Fruit fly (Drosophila melanogaster) whole organism, embryonic: ENCODE data around the gene Cyp4ac2.

Experiments used
- CG12391 ChIP-seq: fragments of 200-800 bp; sonication (Bioruptor generic); optimal IDR thresholded peaks from 3 replicates; lab custom pipeline; 2018; ENCODE audit warnings: missing biosample characterization, mild to moderate bottlenecking, missing genetic modification characterization, moderate library complexity
- CG14441 ChIP-seq: fragments of 200-800 bp; sonication (Bioruptor generic); IDR thresholded peaks from 2 replicates; pipeline ENCODE4 v1.3.6; 2022; ENCODE audit warnings: missing biosample characterization, missing genetic modification characterization
- CG15514 ChIP-seq: fragments of 200-800 bp; sonication (Bioruptor generic); optimal IDR thresholded peaks from 3 replicates; lab custom pipeline; 2017; ENCODE audit warnings: missing biosample characterization, missing genetic modification characterization, mild to moderate bottlenecking, moderate library complexity, missing genetic modification reagents
- CG1647 ChIP-seq: fragments of 200-800 bp; sonication (Bioruptor generic); optimal IDR thresholded peaks from 3 replicates; lab custom pipeline; 2016; ENCODE audit warnings: missing biosample characterization, missing genetic modification characterization
- CG17359 ChIP-seq: fragments of 200-800 bp; sonication (Bioruptor generic); optimal IDR thresholded peaks from 3 replicates; lab custom pipeline; 2018; ENCODE audit warnings: missing biosample characterization, mild to moderate bottlenecking, missing genetic modification characterization, moderate library complexity
- CG17802 ChIP-seq: fragments of 200-800 bp; sonication (Bioruptor generic); optimal IDR thresholded peaks from 2 replicates; lab custom pipeline; 2018; ENCODE audit warnings: missing biosample characterization, mild to moderate bottlenecking, missing genetic modification characterization, moderate library complexity
- CG18599 ChIP-seq: fragments of 200-800 bp; sonication (Bioruptor generic); optimal IDR thresholded peaks from 3 replicates; lab custom pipeline; 2017; ENCODE audit warnings: missing biosample characterization, missing genetic modification characterization, mild to moderate bottlenecking, moderate library complexity, missing genetic modification reagents
- CG2120 ChIP-seq: fragments of 200-800 bp; sonication (Bioruptor generic); optimal IDR thresholded peaks from 3 replicates; lab custom pipeline; 2016; ENCODE audit warnings: missing biosample characterization, missing genetic modification characterization
- CG2712 ChIP-seq: fragments of 200-800 bp; optimal IDR thresholded peaks from 3 replicates; lab custom pipeline; 2019; ENCODE audit warnings: missing biosample characterization, mild to moderate bottlenecking, missing genetic modification characterization, moderate library complexity
- CG31441 ChIP-seq: fragments of 200-800 bp; sonication (Bioruptor generic); IDR thresholded peaks from 2 replicates; pipeline ENCODE4 v1.3.6; 2022; ENCODE audit warnings: missing biosample characterization, missing genetic modification characterization
- CG34422 ChIP-seq: fragments of 200-800 bp; sonication (Bioruptor generic); IDR thresholded peaks from 3 replicates; pipeline ENCODE4 v1.3.6; 2022; ENCODE audit warnings: missing biosample characterization, missing genetic modification characterization
- CG4424 ChIP-seq: fragments of 200-800 bp; sonication (Bioruptor generic); optimal IDR thresholded peaks from 3 replicates; lab custom pipeline; 2016; ENCODE audit warnings: missing biosample characterization, missing genetic modification characterization
- CG7839 ChIP-seq: fragments of 200-800 bp; sonication (Bioruptor generic); optimal IDR thresholded peaks from 3 replicates; lab custom pipeline; 2018; ENCODE audit warnings: missing biosample characterization, mild to moderate bottlenecking, missing genetic modification characterization, moderate library complexity
- CG7928 ChIP-seq: fragments of 200-800 bp; sonication (Bioruptor generic); optimal IDR thresholded peaks from 2 replicates; lab custom pipeline; 2017; ENCODE audit warnings: missing biosample characterization, mild to moderate bottlenecking, missing genetic modification characterization
- CoRest ChIP-seq: fragments of 200-800 bp; sonication (Bioruptor generic); optimal IDR thresholded peaks from 3 replicates; lab custom pipeline; 2018; ENCODE audit warnings: missing biosample characterization, mild to moderate bottlenecking, missing genetic modification characterization, moderate library complexity
- Deaf1 ChIP-seq: fragments of 200-800 bp; optimal IDR thresholded peaks from 3 replicates; lab custom pipeline; 2019; ENCODE audit warnings: missing biosample characterization, mild to moderate bottlenecking, missing genetic modification characterization, moderate library complexity
- Fer1 ChIP-seq: fragments of 200-800 bp; sonication (Bioruptor generic); optimal IDR thresholded peaks from 2 replicates; lab custom pipeline; 2017; ENCODE audit warnings: missing biosample characterization, mild to moderate bottlenecking, missing genetic modification characterization
- GATAe ChIP-seq: fragments of 200-800 bp; sonication (Bioruptor generic); conservative IDR thresholded peaks from 2 replicates; pipeline ENCODE4 v1.3.6; 2022; ENCODE audit warnings: missing biosample characterization, missing genetic modification characterization
- Hmr ChIP-seq: fragments of 200-800 bp; sonication (Bioruptor generic); optimal IDR thresholded peaks from 3 replicates; lab custom pipeline; 2017; ENCODE audit warnings: mild to moderate bottlenecking, missing biosample characterization, missing genetic modification reagents, missing genetic modification characterization
- Hr51 ChIP-seq, 2 experiments: fragments of 200-800 bp; sonication (Bioruptor generic); optimal IDR thresholded peaks; 2 replicates in 1 of 2; 3 replicates in 1 of 2; lab custom pipeline; 2016 to 2018; ENCODE audit warnings: missing biosample characterization in 2 of 2, missing genetic modification characterization in 2 of 2, mild to moderate bottlenecking in 1 of 2, moderate library complexity in 1 of 2
- Max ChIP-seq: fragments of 200-800 bp; sonication (Bioruptor generic); optimal IDR thresholded peaks from 2 replicates; lab custom pipeline; 2016; ENCODE audit warnings: missing biosample characterization, mild to moderate bottlenecking, missing genetic modification characterization
- Med ChIP-seq: fragments of 200-800 bp; sonication (Bioruptor generic); peaks from one replicate; lab custom pipeline; 2016; ENCODE audit warnings: missing biosample characterization, missing genetic modification characterization, mild to moderate bottlenecking, inconsistent platforms, moderate library complexity
- Ptx1 ChIP-seq: fragments of 200-800 bp; sonication (Bioruptor generic); IDR thresholded peaks from 2 replicates; pipeline ENCODE4 v1.3.6; 2022; ENCODE audit warnings: missing biosample characterization, missing genetic modification characterization
- Rfx ChIP-seq: fragments of 200-800 bp; sonication (Bioruptor generic); IDR thresholded peaks from 2 replicates; pipeline ENCODE4 v1.3.6; 2022; ENCODE audit warnings: missing biosample characterization, missing genetic modification characterization
- Ssrp ChIP-seq: fragments of 200-800 bp; sonication (Bioruptor generic); optimal IDR thresholded peaks from 2 replicates; lab custom pipeline; 2018; ENCODE audit warnings: missing biosample characterization, mild to moderate bottlenecking, missing genetic modification characterization, moderate library complexity
- Vsx1 ChIP-seq: fragments of 200-800 bp; sonication (Bioruptor generic); optimal IDR thresholded peaks from 2 replicates; lab custom pipeline; 2017; ENCODE audit warnings: missing biosample characterization, mild to moderate bottlenecking, missing genetic modification characterization, missing genetic modification reagents
- az2 ChIP-seq: fragments of 200-800 bp; sonication (Bioruptor generic); optimal IDR thresholded peaks from 3 replicates; lab custom pipeline; 2016; ENCODE audit warnings: missing biosample characterization, missing genetic modification characterization
- bsh ChIP-seq, 2 experiments: fragments of 200-800 bp; sonication (Bioruptor generic); optimal IDR thresholded peaks; 2 replicates each; lab custom pipeline; 2017 to 2018; ENCODE audit warnings: mild to moderate bottlenecking in 2 of 2, missing biosample characterization in 2 of 2, missing genetic modification characterization in 2 of 2, moderate library complexity in 1 of 2
- caup ChIP-seq: fragments of 200-800 bp; sonication (Bioruptor generic); optimal IDR thresholded peaks from 3 replicates; lab custom pipeline; 2017; ENCODE audit warnings: missing biosample characterization, mild to moderate bottlenecking, missing genetic modification characterization, moderate library complexity; ENCODE audit not compliant: severe bottlenecking
- dmrt99B ChIP-seq: fragments of 200-800 bp; sonication (Bioruptor generic); optimal IDR thresholded peaks from 2 replicates; lab custom pipeline; 2018; ENCODE audit warnings: missing biosample characterization, mild to moderate bottlenecking, missing genetic modification characterization, moderate library complexity
- dpn ChIP-seq, 2 experiments: fragments of 200-800 bp; sonication (Bioruptor generic); optimal IDR thresholded peaks; 3 replicates each; lab custom pipeline; 2016; ENCODE audit warnings: missing biosample characterization in 2 of 2, missing genetic modification characterization in 2 of 2
- dysf ChIP-seq: fragments of 200-800 bp; sonication (Bioruptor generic); IDR thresholded peaks from 3 replicates; pipeline ENCODE4 v1.3.6; 2022; ENCODE audit warnings: missing biosample characterization, missing genetic modification characterization
- eve ChIP-seq, 2 experiments: fragments of >200 bp; optimal IDR thresholded peaks; 2 replicates each; lab custom pipeline; 2017; ENCODE audit warnings: missing biosample characterization in 2 of 2, missing genetic modification characterization in 2 of 2
- gem ChIP-seq: fragments of 200-800 bp; sonication (Bioruptor generic); optimal IDR thresholded peaks from 2 replicates; lab custom pipeline; 2019; ENCODE audit warnings: missing biosample characterization, mild to moderate bottlenecking, missing genetic modification characterization, moderate library complexity
- grau ChIP-seq: fragments of 200-800 bp; optimal IDR thresholded peaks from 3 replicates; lab custom pipeline; 2019; ENCODE audit warnings: missing biosample characterization, mild to moderate bottlenecking, missing genetic modification characterization, moderate library complexity
- ken ChIP-seq: fragments of 200-800 bp; sonication (Bioruptor generic); IDR thresholded peaks from 3 replicates; pipeline ENCODE4 v1.3.6; 2022; ENCODE audit warnings: missing biosample characterization, missing genetic modification characterization
- kni ChIP-seq: fragments of 200-800 bp; sonication (Bioruptor generic); optimal IDR thresholded peaks from 3 replicates; lab custom pipeline; 2017; ENCODE audit warnings: mild to moderate bottlenecking, missing biosample characterization, missing genetic modification reagents, missing genetic modification characterization
- lbe ChIP-seq: fragments of 200-800 bp; sonication (Bioruptor generic); optimal IDR thresholded peaks from 2 replicates; lab custom pipeline; 2016; ENCODE audit warnings: missing biosample characterization, mild to moderate bottlenecking, missing genetic modification characterization
- lmd ChIP-seq: fragments of 200-800 bp; sonication (Bioruptor generic); IDR thresholded peaks from 2 replicates; pipeline ENCODE4 v1.3.6; 2022; ENCODE audit warnings: missing biosample characterization, missing genetic modification characterization
- pan ChIP-seq, 4 experiments: fragments of >200 bp in 3 of 4; fragments of 200-800 bp in 1 of 4; sonication (Bioruptor generic) in 1 of 4; optimal IDR thresholded peaks in 3 of 4; IDR thresholded peaks in 1 of 4; 2 replicates each; pipeline versions ENCODE4 v1.3.6 to Lab custom; 2017 to 2022; ENCODE audit warnings: missing biosample characterization in 2 of 4, missing genetic modification characterization in 2 of 4, mixed read lengths in 1 of 4
- pfk ChIP-seq: fragments of 200-800 bp; sonication (Bioruptor generic); optimal IDR thresholded peaks from 2 replicates; lab custom pipeline; 2018; ENCODE audit warnings: missing biosample characterization, mild to moderate bottlenecking, missing genetic modification characterization, moderate library complexity
- phol ChIP-seq: fragments of 200-800 bp; sonication (Bioruptor generic); optimal IDR thresholded peaks from 3 replicates; lab custom pipeline; 2018; ENCODE audit warnings: missing biosample characterization, mild to moderate bottlenecking, missing genetic modification characterization, moderate library complexity
- pnt ChIP-seq: fragments of 200-800 bp; sonication (Bioruptor generic); optimal IDR thresholded peaks from 3 replicates; lab custom pipeline; 2016; ENCODE audit warnings: missing biosample characterization, missing genetic modification characterization
- sd ChIP-seq: fragments of 200-800 bp; sonication (Bioruptor generic); optimal IDR thresholded peaks from 3 replicates; lab custom pipeline; 2018; ENCODE audit warnings: missing biosample characterization, mild to moderate bottlenecking, missing genetic modification characterization, moderate library complexity
- sug ChIP-seq: fragments of 200-800 bp; optimal IDR thresholded peaks from 2 replicates; lab custom pipeline; 2019; ENCODE audit warnings: missing biosample characterization, mild to moderate bottlenecking, missing genetic modification characterization, moderate library complexity
- vvl ChIP-seq: fragments of 200-800 bp; sonication (Bioruptor generic); IDR thresholded peaks from 2 replicates; pipeline ENCODE4 v1.3.6; 2022; ENCODE audit warnings: missing biosample characterization, missing genetic modification characterization
- zen2 ChIP-seq: fragments of 200-800 bp; sonication (Bioruptor generic); IDR thresholded peaks from 3 replicates; pipeline ENCODE4 v1.3.6; 2022; ENCODE audit warnings: missing biosample characterization, missing genetic modification characterization; ENCODE audit not compliant: partially characterized antibody

Gene Cyp4ac2

dm6 chr2L:5242194-5242914, 23.8 kb upstream of the Cyp4ac2 start (continued):
- TF ChIP-seq ken (GFP tag; lab: Robert Waterston, UW): peak; percentile 30; the same call in 1 of the 3 replicates
- TF ChIP-seq CG2120: peak; percentile 47
- TF ChIP-seq Med (GFP tag; lab: Kevin White, UChicago): peak; percentile 68
- no peak for TF ChIP-seq pan (optimal IDR thresholded peaks at IDR 0.05; lab: Kevin White, UChicago)
- TF ChIP-seq pan (GFP tag; optimal IDR thresholded peaks at IDR 0.05 in 1 of 2, IDR thresholded peaks at IDR 0.05 in 1 of 2): peak in 1 of 2 experiments; percentile 50
- TF ChIP-seq Ptx1: 0 out of 2 replicates have a peak, but pooled peaks have one; percentile 33
- TF ChIP-seq az2: peak; percentile 1
- TF ChIP-seq CG34422 (GFP tag; lab: Robert Waterston, UW): no peak
- TF ChIP-seq Deaf1: peak; percentile 48
- TF ChIP-seq CG7928 (GFP tag; lab: Kevin White, UChicago): no peak
- peak; percentile 13 for TF ChIP-seq grau (tag; lab: Kevin White, UChicago)
- TF ChIP-seq pfk (GFP tag; lab: Kevin White, UChicago): no peak
- TF ChIP-seq zen2 (GFP tag; lab: Robert Waterston, UW): no peak
- TF ChIP-seq eve (GFP tag; optimal IDR thresholded peaks at IDR 0.05; lab: Kevin White, UChicago): peak in 1 of 2 experiments; percentile 50
- TF ChIP-seq lmd (GFP tag; lab: Robert Waterston, UW): no peak
- 0 out of 2 replicates have a peak, but pooled peaks have one; percentile 13 for TF ChIP-seq Rfx (GFP tag; lab: Robert Waterston, UW)
- TF ChIP-seq GATAe (GFP tag; lab: Robert Waterston, UW): no peak
- TF ChIP-seq bsh (GFP tag; optimal IDR thresholded peaks at IDR 0.05; lab: Kevin White, UChicago): peak in 1 of 2 experiments; percentile 16
- TF ChIP-seq CG18599 (GFP tag; lab: Kevin White, UChicago): peak; percentile 20
- no peak for TF ChIP-seq sd (tag; lab: Kevin White, UChicago)
- TF ChIP-seq CG31441: peak; percentile 45; the same call in 1 of the 2 replicates
- TF ChIP-seq Max (GFP tag; lab: Kevin White, UChicago): no peak
- TF ChIP-seq CG1647 (GFP tag; lab: Kevin White, UChicago): no peak
- no peak for TF ChIP-seq pnt (GFP tag; lab: Kevin White, UChicago)
- peak; percentile 32 for TF ChIP-seq CG2712 (tag; lab: Kevin White, UChicago)
- peak; percentile 42; the same call in 1 of the 3 replicates for TF ChIP-seq dysf (GFP tag; lab: Robert Waterston, UW)
- no peak for TF ChIP-seq CG17802
- TF ChIP-seq Fer1 (GFP tag; lab: Kevin White, UChicago): no peak
- TF ChIP-seq vvl (GFP tag; lab: Robert Waterston, UW): peak; percentile 30; the same call in 1 of the 2 replicates
- peak; percentile 53 for TF ChIP-seq sug
- peak; percentile 41 for TF ChIP-seq dmrt99B (tag; lab: Kevin White, UChicago)
- TF ChIP-seq CG7839 (tag; lab: Kevin White, UChicago): peak; percentile 41
- TF ChIP-seq CG15514: peak; percentile 10
- TF ChIP-seq dpn (GFP tag; optimal IDR thresholded peaks at IDR 0.05; lab: Kevin White, UChicago): peak in 1 of 2 experiments; percentile 7
- TF ChIP-seq gem: peak; percentile 55
- peak; percentile 11 for TF ChIP-seq CoRest (tag; lab: Kevin White, UChicago)
- TF ChIP-seq CG4424 (GFP tag; lab: Kevin White, UChicago): peak; percentile 17
- peak; percentile 32; the same call in 1 of the 2 replicates for TF ChIP-seq CG14441 (GFP tag; lab: Robert Waterston, UW)
- peak in 1 of 2 experiments; percentile 46 for TF ChIP-seq Hr51 (GFP tag; optimal IDR thresholded peaks at IDR 0.05; lab: Kevin White, UChicago)
- TF ChIP-seq Hmr (GFP tag; lab: Kevin White, UChicago): peak; percentile 40
- TF ChIP-seq lbe: peak; percentile 28
- peak; percentile 5 for TF ChIP-seq CG17359 (tag; lab: Kevin White, UChicago)
- TF ChIP-seq caup (GFP tag; lab: Kevin White, UChicago): peak; percentile 23
- TF ChIP-seq Ssrp (tag; lab: Kevin White, UChicago): no peak
- TF ChIP-seq phol (tag; lab: Kevin White, UChicago): peak; percentile 6
- peak; percentile 38 for TF ChIP-seq CG12391 (tag; lab: Kevin White, UChicago)
- peak; percentile 12 for TF ChIP-seq Vsx1 (GFP tag; lab: Kevin White, UChicago)
- TF ChIP-seq kni (GFP tag; lab: Kevin White, UChicago): no peak
